Fruit fly (Drosophila melanogaster) whole organism, prepupa: ENCODE measurements around the gene rk.

ENCODE experiments used
- Blimp-1 ChIP-seq: fragments of 200-800 bp; sonication (Bioruptor generic); optimal IDR thresholded peaks from 3 replicates; lab custom pipeline; 2017; ENCODE audit warnings: missing biosample characterization, missing genetic modification characterization, mild to moderate bottlenecking, moderate library complexity, missing genetic modification reagents
- CG10631 ChIP-seq: fragments of 200-800 bp; sonication (Bioruptor generic); optimal IDR thresholded peaks from 2 replicates; lab custom pipeline; 2016; ENCODE audit warnings: missing biosample characterization, missing genetic modification characterization
- CG10669 ChIP-seq: fragments of 200-800 bp; sonication (Bioruptor generic); optimal IDR thresholded peaks from 3 replicates; lab custom pipeline; 2018; ENCODE audit warnings: missing biosample characterization, mild to moderate bottlenecking, missing genetic modification characterization, moderate library complexity
- CG11294 ChIP-seq: fragments of 200-800 bp; sonication (Bioruptor generic); IDR thresholded peaks from 2 replicates; pipeline ENCODE4 v1.3.6; 2022; ENCODE audit warnings: missing biosample characterization, missing genetic modification characterization
- CG11762 ChIP-seq: fragments of 200-800 bp; sonication (Bioruptor generic); optimal IDR thresholded peaks from 3 replicates; lab custom pipeline; 2016; ENCODE audit warnings: missing biosample characterization, missing genetic modification characterization; ENCODE audit not compliant: insufficient read depth
- CG11902 ChIP-seq: fragments of 200-800 bp; sonication (Bioruptor generic); optimal IDR thresholded peaks from 3 replicates; lab custom pipeline; 2016; ENCODE audit warnings: missing biosample characterization, missing genetic modification characterization
- CG1621 ChIP-seq: fragments of 200-800 bp; sonication (Bioruptor generic); optimal IDR thresholded peaks from 3 replicates; lab custom pipeline; 2018; ENCODE audit warnings: missing biosample characterization, mild to moderate bottlenecking, missing genetic modification characterization
- CG16779 ChIP-seq: fragments of 200-800 bp; sonication (Bioruptor generic); optimal IDR thresholded peaks from 3 replicates; lab custom pipeline; 2017; ENCODE audit warnings: missing biosample characterization, mild to moderate bottlenecking, missing genetic modification characterization
- CG3032 ChIP-seq: fragments of 200-800 bp; optimal IDR thresholded peaks from 2 replicates; lab custom pipeline; 2019; ENCODE audit warnings: missing biosample characterization, mild to moderate bottlenecking, missing genetic modification characterization, moderate library complexity
- CG31627 ChIP-seq: fragments of 200-800 bp; sonication (Bioruptor generic); optimal IDR thresholded peaks from 3 replicates; lab custom pipeline; 2016; ENCODE audit warnings: missing biosample characterization, missing genetic modification characterization
- CG32006 ChIP-seq: fragments of 200-800 bp; sonication (Bioruptor generic); optimal IDR thresholded peaks from 3 replicates; lab custom pipeline; 2017; ENCODE audit warnings: missing biosample characterization, mild to moderate bottlenecking, missing genetic modification characterization
- CG4318 ChIP-seq: fragments of 200-800 bp; sonication (Bioruptor generic); optimal IDR thresholded peaks from 3 replicates; lab custom pipeline; 2017; ENCODE audit warnings: missing biosample characterization, mild to moderate bottlenecking, missing genetic modification characterization
- CG6163 ChIP-seq: fragments of 200-800 bp; sonication (Bioruptor generic); IDR thresholded peaks from 3 replicates; pipeline ENCODE4 v1.3.6; 2022; ENCODE audit warnings: missing biosample characterization, missing genetic modification characterization
- CG6276 ChIP-seq: fragments of 200-800 bp; sonication (Bioruptor generic); optimal IDR thresholded peaks from 2 replicates; lab custom pipeline; 2017; ENCODE audit warnings: missing biosample characterization, mild to moderate bottlenecking, missing genetic modification characterization
- CG6792 ChIP-seq: fragments of 200-800 bp; sonication (Bioruptor generic); optimal IDR thresholded peaks from 3 replicates; lab custom pipeline; 2016; ENCODE audit warnings: missing biosample characterization, missing genetic modification characterization
- CG6808 ChIP-seq: fragments of 200-800 bp; sonication (Bioruptor generic); optimal IDR thresholded peaks from 3 replicates; lab custom pipeline; 2017; ENCODE audit warnings: missing biosample characterization, missing genetic modification characterization, mild to moderate bottlenecking, moderate library complexity, missing genetic modification reagents
- CG6854 ChIP-seq: fragments of 200-800 bp; sonication (Bioruptor generic); optimal IDR thresholded peaks from 2 replicates; lab custom pipeline; 2017; ENCODE audit warnings: missing biosample characterization, mild to moderate bottlenecking, missing genetic modification characterization
- CG7368 ChIP-seq: fragments of 200-800 bp; sonication (Bioruptor generic); optimal IDR thresholded peaks from 3 replicates; lab custom pipeline; 2016; ENCODE audit warnings: missing biosample characterization, missing genetic modification characterization
- CG8119 ChIP-seq: fragments of 200-800 bp; sonication (Bioruptor generic); IDR thresholded peaks from 3 replicates; pipeline ENCODE4 v1.3.6; 2022; ENCODE audit warnings: missing biosample characterization, missing genetic modification characterization
- CG9139 ChIP-seq: fragments of 200-800 bp; sonication (Bioruptor generic); optimal IDR thresholded peaks from 3 replicates; lab custom pipeline; 2017; ENCODE audit warnings: missing biosample characterization, mild to moderate bottlenecking, missing genetic modification characterization
- Eip75B ChIP-seq: fragments of 200-800 bp; sonication (Bioruptor generic); optimal IDR thresholded peaks from 3 replicates; lab custom pipeline; 2016; ENCODE audit warnings: missing biosample characterization, missing genetic modification characterization
- Eip78C ChIP-seq: fragments of 200-800 bp; sonication (Bioruptor generic); peaks from one replicate; lab custom pipeline; 2016; ENCODE audit warnings: missing biosample characterization, missing genetic modification characterization
- Eip93F ChIP-seq: fragments of 200-800 bp; sonication (Bioruptor generic); optimal IDR thresholded peaks from 2 replicates; lab custom pipeline; 2016; ENCODE audit warnings: missing biosample characterization, mild to moderate bottlenecking, missing genetic modification characterization
- Ets21C ChIP-seq: fragments of 200-800 bp; sonication (Bioruptor generic); optimal IDR thresholded peaks from 3 replicates; lab custom pipeline; 2016; ENCODE audit warnings: missing biosample characterization, missing genetic modification characterization
- Ets96B ChIP-seq: fragments of 200-800 bp; optimal IDR thresholded peaks from 2 replicates; lab custom pipeline; 2019; ENCODE audit warnings: missing biosample characterization, mild to moderate bottlenecking, missing genetic modification characterization, moderate library complexity
- Gug ChIP-seq: fragments of 200-800 bp; sonication (Bioruptor generic); IDR thresholded peaks from 2 replicates; pipeline ENCODE4 v1.3.6; 2022; ENCODE audit warnings: missing biosample characterization, missing genetic modification characterization
- Hr38 ChIP-seq: sonication (Bioruptor generic); optimal IDR thresholded peaks from 2 replicates; lab custom pipeline; 2016; ENCODE audit warnings: missing biosample characterization, missing genetic modification characterization
- Hr39 ChIP-seq: fragments of 200-800 bp; sonication (Bioruptor generic); optimal IDR thresholded peaks from 2 replicates; lab custom pipeline; 2016; ENCODE audit warnings: missing biosample characterization, missing genetic modification characterization
- Hr4 ChIP-seq: fragments of 200-800 bp; sonication (Bioruptor generic); optimal IDR thresholded peaks from 3 replicates; lab custom pipeline; 2016; ENCODE audit warnings: missing biosample characterization, missing genetic modification characterization
- OdsH ChIP-seq: fragments of 200-800 bp; sonication (Bioruptor generic); optimal IDR thresholded peaks from 3 replicates; lab custom pipeline; 2016; ENCODE audit warnings: missing biosample characterization, missing genetic modification characterization
- Smox ChIP-seq: fragments of 200-800 bp; sonication (Bioruptor generic); optimal IDR thresholded peaks from 3 replicates; lab custom pipeline; 2016; ENCODE audit warnings: missing biosample characterization, missing genetic modification characterization
- Sox102F ChIP-seq: fragments of 200-800 bp; sonication (Bioruptor generic); optimal IDR thresholded peaks from 2 replicates; lab custom pipeline; 2016; ENCODE audit warnings: missing biosample characterization, mild to moderate bottlenecking, missing genetic modification characterization
- Sox14 ChIP-seq: fragments of 200-800 bp; sonication (Bioruptor generic); optimal IDR thresholded peaks from 3 replicates; lab custom pipeline; 2016; ENCODE audit warnings: missing biosample characterization, missing genetic modification characterization
- Sox15 ChIP-seq: fragments of 200-800 bp; sonication (Bioruptor generic); optimal IDR thresholded peaks from 3 replicates; lab custom pipeline; 2016; ENCODE audit warnings: missing biosample characterization, missing genetic modification characterization
- achi ChIP-seq: fragments of 200-800 bp; sonication (Bioruptor generic); optimal IDR thresholded peaks from 3 replicates; lab custom pipeline; 2016; ENCODE audit warnings: missing biosample characterization, missing genetic modification characterization
- acj6 ChIP-seq: fragments of 200-800 bp; sonication (Bioruptor generic); optimal IDR thresholded peaks from 3 replicates; lab custom pipeline; 2016; ENCODE audit warnings: missing biosample characterization, missing genetic modification characterization
- cyc ChIP-seq: fragments of 200-800 bp; sonication (Bioruptor generic); optimal IDR thresholded peaks from 3 replicates; lab custom pipeline; 2016; ENCODE audit warnings: missing biosample characterization, missing genetic modification characterization
- dac ChIP-seq: fragments of 200-800 bp; sonication (Bioruptor generic); optimal IDR thresholded peaks from 2 replicates; lab custom pipeline; 2017; ENCODE audit warnings: missing biosample characterization, mild to moderate bottlenecking, missing genetic modification characterization
- dsx ChIP-seq: fragments of 200-800 bp; optimal IDR thresholded peaks from 3 replicates; lab custom pipeline; 2019; ENCODE audit warnings: missing biosample characterization, mild to moderate bottlenecking, missing genetic modification characterization, moderate library complexity; ENCODE audit not compliant: poor library complexity, severe bottlenecking
- eg ChIP-seq: fragments of 200-800 bp; sonication (Bioruptor generic); IDR thresholded peaks from 3 replicates; pipeline ENCODE4 v1.3.6; 2022; ENCODE audit warnings: missing biosample characterization, missing genetic modification characterization
- esn ChIP-seq: fragments of 200-800 bp; sonication (Bioruptor generic); optimal IDR thresholded peaks from 2 replicates; lab custom pipeline; 2016; ENCODE audit warnings: missing biosample characterization, mild to moderate bottlenecking, missing genetic modification characterization, moderate library complexity
- fd59A ChIP-seq: fragments of 200-800 bp; sonication (Bioruptor generic); optimal IDR thresholded peaks from 2 replicates; lab custom pipeline; 2017; ENCODE audit warnings: missing biosample characterization, mild to moderate bottlenecking, missing genetic modification characterization, missing genetic modification reagents
- fkh ChIP-seq: fragments of 200-800 bp; sonication (Bioruptor generic); optimal IDR thresholded peaks from 3 replicates; lab custom pipeline; 2017; ENCODE audit warnings: missing biosample characterization, mild to moderate bottlenecking, missing genetic modification characterization, moderate library complexity
- lz ChIP-seq: fragments of 200-800 bp; sonication (Bioruptor generic); optimal IDR thresholded peaks from 3 replicates; lab custom pipeline; 2016; ENCODE audit warnings: missing biosample characterization, missing genetic modification characterization
- net ChIP-seq: fragments of 200-800 bp; sonication (Bioruptor generic); optimal IDR thresholded peaks from 3 replicates; lab custom pipeline; 2016; ENCODE audit warnings: missing biosample characterization, missing genetic modification characterization
- pdm3 ChIP-seq: fragments of 200-800 bp; sonication (Bioruptor generic); optimal IDR thresholded peaks from 3 replicates; lab custom pipeline; 2016; ENCODE audit warnings: missing biosample characterization, missing genetic modification characterization
- salr ChIP-seq, 2 experiments: fragments of 200-800 bp; sonication (Bioruptor generic); optimal IDR thresholded peaks; 3 replicates each; lab custom pipeline; 2016 to 2018; ENCODE audit warnings: missing biosample characterization in 2 of 2, missing genetic modification characterization in 2 of 2, mild to moderate bottlenecking in 1 of 2
- spab ChIP-seq: fragments of 200-800 bp; sonication (Bioruptor generic); optimal IDR thresholded peaks from 2 replicates; lab custom pipeline; 2017; ENCODE audit warnings: missing biosample characterization, mild to moderate bottlenecking, missing genetic modification characterization, missing genetic modification reagents
- ss ChIP-seq, 2 experiments: fragments of 200-800 bp; sonication (Bioruptor generic); optimal IDR thresholded peaks; 2 replicates in 1 of 2; 3 replicates in 1 of 2; lab custom pipeline; 2017 to 2018; ENCODE audit warnings: mild to moderate bottlenecking in 2 of 2, missing biosample characterization in 2 of 2, missing genetic modification characterization in 2 of 2, moderate library complexity in 1 of 2
- topi ChIP-seq: fragments of 200-800 bp; sonication (Bioruptor generic); optimal IDR thresholded peaks from 3 replicates; lab custom pipeline; 2016; ENCODE audit warnings: missing biosample characterization, missing genetic modification characterization

rk gene

dm6 chr2L:14020875-14021643, 20.0 kb upstream of the rk start:
- TF ChIP-seq dsx (peak; percentile 60), CG11902 (GFP tag; lab: Kevin White, UChicago) (peak; percentile 12), CG8119 (GFP tag; lab: Robert Waterston, UW) (peak; percentile 74), dac (GFP tag; lab: Kevin White, UChicago) (peak; percentile 49), CG3032 (peak; percentile 70), CG31627 (GFP tag; lab: Kevin White, UChicago) (peak; percentile 51), fkh (GFP tag; lab: Kevin White, UChicago) (peak; percentile 55), acj6 (GFP tag; lab: Kevin White, UChicago) (peak; percentile 63), achi (GFP tag; lab: Kevin White, UChicago) (peak; percentile 57), cyc (GFP tag; lab: Kevin White, UChicago) (peak; percentile 45), CG32006 (peak; percentile 71), eg (GFP tag; lab: Robert Waterston, UW) (peak; percentile 82), salr (GFP tag; optimal IDR thresholded peaks at IDR 0.05; lab: Kevin White, UChicago) (peak; percentile 44 to 84), pdm3 (GFP tag; lab: Kevin White, UChicago) (peak; percentile 72), Sox14 (GFP tag; lab: Kevin White, UChicago) (peak; percentile 72), topi (GFP tag; lab: Kevin White, UChicago) (peak; percentile 64), OdsH (GFP tag; lab: Kevin White, UChicago) (peak; percentile 49), CG9139 (no peak), Blimp-1 (GFP tag; lab: Kevin White, UChicago) (peak; percentile 11), CG11762 (GFP tag; lab: Kevin White, UChicago) (no peak), CG10631 (GFP tag; lab: Kevin White, UChicago) (peak; percentile 71), Hr38 (GFP tag; lab: Kevin White, UChicago) (no peak), CG11294 (GFP tag; lab: Robert Waterston, UW) (peak; percentile 39), Eip78C (GFP tag; lab: Kevin White, UChicago) (peak; percentile 93), fd59A (GFP tag; lab: Kevin White, UChicago) (peak; percentile 51), Smox (peak; percentile 61), Sox15 (GFP tag; lab: Kevin White, UChicago) (peak; percentile 9), net (GFP tag; lab: Kevin White, UChicago) (peak; percentile 43), Eip75B (no peak), CG6808 (GFP tag; lab: Kevin White, UChicago) (no peak), CG6276 (GFP tag; lab: Kevin White, UChicago) (peak; percentile 41), CG6163 (GFP tag; lab: Robert Waterston, UW) (peak; percentile 81), Ets96B (tag; lab: Kevin White, UChicago) (peak; percentile 48), CG16779 (tag; lab: Kevin White, UChicago) (peak; percentile 20), Hr39 (GFP tag; lab: Kevin White, UChicago) (peak; percentile 29), lz (GFP tag; lab: Kevin White, UChicago) (peak; percentile 54), Eip93F (GFP tag; lab: Kevin White, UChicago) (no peak), CG6854 (GFP tag; lab: Kevin White, UChicago) (no peak), spab (GFP tag; lab: Kevin White, UChicago) (peak; percentile 22), CG4318 (GFP tag; lab: Kevin White, UChicago) (peak; percentile 49), Sox102F (GFP tag; lab: Kevin White, UChicago) (peak; percentile 76), Ets21C (GFP tag; lab: Kevin White, UChicago) (peak; percentile 13), CG10669 (GFP tag; lab: Kevin White, UChicago) (peak; percentile 49), CG1621 (tag; lab: Kevin White, UChicago) (peak; percentile 74), CG7368 (GFP tag; lab: Kevin White, UChicago) (peak; percentile 41), ss (GFP tag; optimal IDR thresholded peaks at IDR 0.05; lab: Kevin White, UChicago) (peak in 1 of 2 experiments; percentile 12), Hr4 (peak; percentile 76), esn (peak; percentile 51), Gug (GFP tag; lab: Robert Waterston, UW) (peak; percentile 68), CG6792 (GFP tag; lab: Kevin White, UChicago) (peak; percentile 47)
